Fruit fly (Drosophila melanogaster) S2 (cell line): Measurements from ENCODE around the gene tra.

Experiments
- CG8478 ChIP-seq: fragments of >200 bp; optimal IDR thresholded peaks from 2 replicates; lab custom pipeline; 2018
- CTCF ChIP-seq, 2 experiments: fragments of >200 bp; optimal IDR thresholded peaks; 2 replicates each; lab custom pipeline; 2018

DNA sequence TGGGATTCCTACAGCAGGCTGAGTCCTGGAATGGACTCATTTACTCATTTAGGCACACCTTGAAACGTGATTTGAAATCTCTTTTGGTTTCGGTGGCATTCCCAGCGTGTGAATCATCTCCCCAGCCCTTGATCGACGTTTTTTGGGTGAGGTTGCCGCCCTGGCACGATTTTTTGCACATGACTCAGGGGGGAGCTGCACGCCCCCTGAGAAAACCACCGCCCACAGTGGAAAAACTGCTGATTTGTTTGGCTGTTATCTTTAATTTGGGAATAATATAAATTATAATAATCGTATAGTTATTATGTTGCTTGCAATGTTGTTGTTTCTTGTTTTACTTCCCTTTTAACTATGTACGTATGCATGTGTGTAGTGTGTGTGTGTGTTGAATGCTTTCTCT lies 22.1 kb upstream of the tra start:
- no peak for TF ChIP-seq CG8478 (lab: Kevin White, UChicago)
- TF ChIP-seq CTCF (optimal IDR thresholded peaks at IDR 0.05; lab: Kevin White, UChicago) = no peak
